Worm (Caenorhabditis elegans) whole organism, young adult: ENCODE data around the gene ears-2.
A peak's percentile ranks its signal among the peaks of the same experiment; 100 is the strongest.

Experiments used
- B0261.1 ChIP-seq: sonication (generic microtip); optimal IDR thresholded peaks from 2 replicates; lab custom pipeline; 2016; ENCODE audit warnings: mild to moderate bottlenecking, missing genetic modification characterization, moderate library complexity, missing compliant biosample characterization
- C06A6.2 ChIP-seq: fragments of 200-800 bp; sonication (Bioruptor generic); conservative IDR thresholded peaks from 2 replicates; pipeline ENCODE4 v1.3.6; 2022; ENCODE audit warnings: missing genetic modification characterization, missing compliant biosample characterization
- F22D6.2 ChIP-seq: sonication (generic microtip); optimal IDR thresholded peaks from 2 replicates; lab custom pipeline; 2016; ENCODE audit warnings: mild to moderate bottlenecking, missing genetic modification characterization, missing compliant biosample characterization
- F23B12.7 ChIP-seq: sonication (generic microtip); optimal IDR thresholded peaks from 2 replicates; lab custom pipeline; 2017; ENCODE audit warnings: missing genetic modification characterization, mild to moderate bottlenecking, missing compliant biosample characterization, antibody characterized with exemption, moderate library complexity; ENCODE audit not compliant: insufficient read depth
- F33H1.4 ChIP-seq: fragments of 200-800 bp; sonication (Bioruptor generic); IDR thresholded peaks from 2 replicates; pipeline ENCODE4 v1.3.6; 2022; ENCODE audit warnings: missing genetic modification reagents, missing genetic modification characterization, missing compliant biosample characterization
- F37B4.10 ChIP-seq: fragments of 200-800 bp; sonication (Bioruptor generic); IDR thresholded peaks from 2 replicates; pipeline ENCODE4 v1.3.6; 2022; ENCODE audit warnings: missing genetic modification characterization, missing compliant biosample characterization
- F49E8.2 ChIP-seq: sonication (generic microtip); optimal IDR thresholded peaks from 3 replicates; lab custom pipeline; 2017; ENCODE audit warnings: missing genetic modification characterization, mild to moderate bottlenecking, missing compliant biosample characterization, antibody characterized with exemption, moderate library complexity; ENCODE audit not compliant: insufficient read depth
- F55B11.4 ChIP-seq: sonication (generic microtip); optimal IDR thresholded peaks from 2 replicates; lab custom pipeline; 2016; ENCODE audit warnings: missing compliant biosample characterization, missing genetic modification characterization, borderline replicate concordance; ENCODE audit not compliant: insufficient read depth
- K11D2.4 ChIP-seq: fragments of 200-800 bp; sonication (Bioruptor generic); IDR thresholded peaks from 2 replicates; pipeline ENCODE4 v1.3.6; 2022; ENCODE audit warnings: missing genetic modification reagents, missing genetic modification characterization, missing compliant biosample characterization
- K12H6.12 ChIP-seq: fragments of 200-800 bp; sonication (Bioruptor generic); optimal IDR thresholded peaks from 2 replicates; lab custom pipeline; 2018; ENCODE audit warnings: mild to moderate bottlenecking, missing genetic modification characterization, missing compliant biosample characterization
- T07F8.4 ChIP-seq: sonication (generic microtip); optimal IDR thresholded peaks from 2 replicates; lab custom pipeline; 2016; ENCODE audit warnings: mild to moderate bottlenecking, missing genetic modification characterization, moderate library complexity, missing compliant biosample characterization
- T26A5.8 ChIP-seq: sonication (generic microtip); optimal IDR thresholded peaks from 2 replicates; lab custom pipeline; 2016; ENCODE audit warnings: missing genetic modification characterization, missing compliant biosample characterization
- Y53G8AR.9 ChIP-seq: fragments of 200-800 bp; sonication (Bioruptor generic); conservative IDR thresholded peaks from 2 replicates; pipeline ENCODE4 v1.3.6; 2022; ENCODE audit warnings: missing genetic modification reagents, missing genetic modification characterization, missing compliant biosample characterization
- Y56A3A.18 ChIP-seq: fragments of 200-800 bp; sonication (Bioruptor generic); IDR thresholded peaks from 2 replicates; pipeline ENCODE4 v1.3.6; 2022; ENCODE audit warnings: missing genetic modification reagents, missing genetic modification characterization, missing compliant biosample characterization
- Y67H2A.10 ChIP-seq: fragments of 200-800 bp; sonication (Bioruptor generic); conservative IDR thresholded peaks from 2 replicates; pipeline ENCODE4 v1.3.6; 2022; ENCODE audit warnings: missing genetic modification reagents, missing genetic modification characterization, missing compliant biosample characterization
- atf-7 ChIP-seq: sonication (generic microtip); optimal IDR thresholded peaks from 2 replicates; lab custom pipeline; 2017; ENCODE audit warnings: mild to moderate bottlenecking, missing genetic modification characterization, missing compliant biosample characterization
- athp-1 ChIP-seq: sonication (generic microtip); optimal IDR thresholded peaks from 2 replicates; lab custom pipeline; 2017; ENCODE audit warnings: mild to moderate bottlenecking, missing genetic modification characterization, missing compliant biosample characterization
- attf-6 ChIP-seq: fragments of 200-800 bp; sonication (Bioruptor generic); IDR thresholded peaks from 2 replicates; pipeline ENCODE4 v1.3.6; 2022; ENCODE audit warnings: missing genetic modification reagents, missing genetic modification characterization, missing compliant biosample characterization
- cebp-1 ChIP-seq, 2 experiments: fragments of 200-800 bp in 1 of 2; sonication (Bioruptor generic) in 1 of 2; sonication (generic microtip) in 1 of 2; IDR thresholded peaks in 1 of 2; optimal IDR thresholded peaks in 1 of 2; 2 replicates each; pipeline versions ENCODE4 v1.3.6 to Lab custom; 2017 to 2022; ENCODE audit warnings: missing compliant biosample characterization in 2 of 2, missing genetic modification characterization in 2 of 2, mild to moderate bottlenecking in 1 of 2, missing genetic modification reagents in 1 of 2, moderate library complexity in 1 of 2
- cebp-2 ChIP-seq: fragments of 200-800 bp; sonication (Bioruptor generic); IDR thresholded peaks from 2 replicates; pipeline ENCODE4 v1.3.6; 2022; ENCODE audit warnings: missing genetic modification characterization, missing compliant biosample characterization
- ceh-91 ChIP-seq: fragments of 200-800 bp; sonication (Bioruptor generic); IDR thresholded peaks from 2 replicates; pipeline ENCODE4 v1.3.6; 2022; ENCODE audit warnings: missing genetic modification reagents, missing genetic modification characterization, missing compliant biosample characterization
- ets-4 ChIP-seq: fragments of 200-800 bp; sonication (Bioruptor generic); optimal IDR thresholded peaks from 2 replicates; lab custom pipeline; 2018; ENCODE audit warnings: mild to moderate bottlenecking, missing genetic modification characterization, missing compliant biosample characterization
- hrde-1 ChIP-seq: sonication (generic microtip); optimal IDR thresholded peaks from 2 replicates; lab custom pipeline; 2016; ENCODE audit warnings: missing genetic modification characterization, mild to moderate bottlenecking, missing compliant biosample characterization, moderate library complexity, missing genotype, missing genetic modification reagents, borderline replicate concordance
- let-526 ChIP-seq: fragments of 200-800 bp; sonication (Bioruptor generic); IDR thresholded peaks from 2 replicates; pipeline ENCODE4 v1.3.6; 2022; ENCODE audit warnings: missing genetic modification reagents, missing genetic modification characterization, missing compliant biosample characterization
- let-607 ChIP-seq, 2 experiments: fragments of 200-800 bp in 1 of 2; sonication (Bioruptor generic) in 1 of 2; sonication (generic microtip) in 1 of 2; optimal IDR thresholded peaks; 2 replicates each; lab custom pipeline; 2016 to 2018; ENCODE audit warnings: mild to moderate bottlenecking in 2 of 2, missing compliant biosample characterization in 2 of 2, missing genetic modification characterization in 2 of 2, moderate library complexity in 2 of 2, missing genotype in 1 of 2
- lin-26 ChIP-seq: fragments of 200-800 bp; sonication (Bioruptor generic); IDR thresholded peaks from 2 replicates; pipeline ENCODE4 v1.3.6; 2022; ENCODE audit warnings: missing genetic modification reagents, missing genetic modification characterization, missing compliant biosample characterization
- madf-3 ChIP-seq: fragments of 200-800 bp; sonication (Bioruptor generic); IDR thresholded peaks from 2 replicates; pipeline ENCODE4 v1.3.6; 2022; ENCODE audit warnings: missing genetic modification reagents, missing genetic modification characterization, missing compliant biosample characterization
- madf-6 ChIP-seq: fragments of 200-800 bp; sonication (Bioruptor generic); IDR thresholded peaks from 2 replicates; pipeline ENCODE4 v1.3.6; 2022; ENCODE audit warnings: missing genetic modification reagents, missing genetic modification characterization, missing compliant biosample characterization
- mes-4 ChIP-seq: sonication (generic microtip); optimal IDR thresholded peaks from 2 replicates; lab custom pipeline; 2016; ENCODE audit warnings: missing genotype, missing genetic modification characterization, missing compliant biosample characterization
- mxl-1 ChIP-seq: sonication (generic microtip); optimal IDR thresholded peaks from 2 replicates; lab custom pipeline; 2016; ENCODE audit warnings: missing genetic modification characterization, missing compliant biosample characterization
- nfya-1 ChIP-seq: sonication (generic microtip); optimal IDR thresholded peaks from 2 replicates; lab custom pipeline; 2017; ENCODE audit warnings: antibody characterized with exemption, missing compliant biosample characterization, missing genetic modification characterization, borderline replicate concordance; ENCODE audit not compliant: insufficient read depth
- nfyb-1 ChIP-seq: fragments of 200-800 bp; sonication (Bioruptor generic); IDR thresholded peaks from 2 replicates; pipeline ENCODE4 v1.3.6; 2022; ENCODE audit warnings: missing genetic modification reagents, missing genetic modification characterization, missing compliant biosample characterization
- nhr-120 ChIP-seq: fragments of 200-800 bp; sonication (Bioruptor generic); IDR thresholded peaks from 2 replicates; pipeline ENCODE4 v1.3.6; 2022; ENCODE audit warnings: missing genetic modification characterization, missing compliant biosample characterization
- nhr-80 ChIP-seq: sonication (generic microtip); optimal IDR thresholded peaks from 2 replicates; lab custom pipeline; 2016; ENCODE audit warnings: missing genetic modification characterization, missing compliant biosample characterization
- sea-2 ChIP-seq: fragments of 200-800 bp; sonication (Bioruptor generic); IDR thresholded peaks from 2 replicates; pipeline ENCODE4 v1.3.6; 2022; ENCODE audit warnings: missing genetic modification characterization, missing compliant biosample characterization
- snpc-4 ChIP-seq, 5 experiments: fragments of 150-350 bp in 1 of 5; sonication (generic microtip) in 4 of 5; optimal IDR thresholded peaks; 2 replicates each; lab custom pipeline; 2014 to 2018; ENCODE audit warnings: missing genetic modification characterization in 5 of 5, missing biosample characterization in 3 of 5, antibody characterized with exemption in 2 of 5, mild to moderate bottlenecking in 2 of 5, missing compliant biosample characterization in 2 of 5, missing genotype in 2 of 5, moderate library complexity in 2 of 5, missing genetic modification reagents in 1 of 5
- sptf-2 ChIP-seq: fragments of 200-800 bp; sonication (Bioruptor generic); optimal IDR thresholded peaks from 2 replicates; lab custom pipeline; 2018; ENCODE audit warnings: mild to moderate bottlenecking, missing genetic modification characterization, missing compliant biosample characterization
- tbx-9 ChIP-seq: sonication (generic microtip); optimal IDR thresholded peaks from 2 replicates; lab custom pipeline; 2016; ENCODE audit warnings: borderline replicate concordance, missing genetic modification characterization, inconsistent platforms, missing compliant biosample characterization
- tlf-1 ChIP-seq: fragments of 200-800 bp; sonication (Bioruptor generic); optimal IDR thresholded peaks from 2 replicates; lab custom pipeline; 2018; ENCODE audit warnings: mild to moderate bottlenecking, missing genetic modification characterization, missing compliant biosample characterization
- zim-3 ChIP-seq: sonication (generic microtip); optimal IDR thresholded peaks from 2 replicates; lab custom pipeline; 2017; ENCODE audit warnings: mild to moderate bottlenecking, missing genetic modification characterization, moderate library complexity, missing compliant biosample characterization
- ztf-26 ChIP-seq: sonication (generic microtip); optimal IDR thresholded peaks from 2 replicates; lab custom pipeline; 2017; ENCODE audit warnings: missing genetic modification characterization, missing compliant biosample characterization
- ztf-3 ChIP-seq: fragments of 200-800 bp; sonication (Bioruptor generic); optimal IDR thresholded peaks from 2 replicates; lab custom pipeline; 2018; ENCODE audit warnings: mild to moderate bottlenecking, missing genetic modification characterization, missing compliant biosample characterization

ears-2 gene

DNA sequence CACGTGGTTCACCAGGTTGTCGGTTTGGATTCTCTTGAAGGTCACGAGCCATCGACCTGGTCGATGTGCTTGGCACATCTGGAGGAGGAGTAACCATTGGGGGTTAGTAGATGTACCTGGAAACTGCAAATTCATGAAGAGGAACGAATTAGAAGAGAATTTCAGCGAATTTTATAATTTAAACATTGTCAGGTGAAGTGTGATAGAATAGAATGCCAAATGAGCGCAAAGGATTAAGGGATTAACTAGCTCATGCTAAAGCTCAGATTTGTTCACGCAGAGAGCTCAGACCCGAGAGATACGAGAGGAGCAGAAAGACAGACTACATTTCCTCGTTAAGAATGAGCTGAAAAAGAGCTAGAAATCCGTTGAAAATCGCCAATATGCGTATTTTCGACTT is 34.8 kb upstream of the ears-2 start, which contains the start of gene daf-18:
daf-18 (minus strand) TSS at position 126 of the 400 bp plus-strand sequence.
- TF ChIP-seq B0261.1 (tag; lab: Kevin White, UChicago) (no peak), mes-4 (tag; lab: Kevin White, UChicago) (no peak), F33H1.4 (GFP tag; lab: Robert Waterston, UW) (no peak), nfya-1 (tag; lab: Kevin White, UChicago) (no peak), C06A6.2 (GFP tag; lab: Robert Waterston, UW) (no peak), snpc-4 (GFP tag; optimal IDR thresholded peaks at IDR 0.05; lab: Kevin White, UChicago) (no peak), snpc-4 (tag; optimal IDR thresholded peaks at IDR 0.05; lab: Kevin White, UChicago) (no peak), let-607 (tag; optimal IDR thresholded peaks at IDR 0.05; lab: Kevin White, UChicago) (no peak), sptf-2 (GFP tag; lab: Kevin White, UChicago) (no peak), sea-2 (GFP tag; lab: Robert Waterston, UW) (no peak), let-526 (GFP tag; lab: Robert Waterston, UW) (no peak), Y67H2A.10 (GFP tag; lab: Robert Waterston, UW) (no peak), ceh-91 (GFP tag; lab: Robert Waterston, UW) (no peak), ztf-3 (GFP tag; lab: Kevin White, UChicago) (no peak), mxl-1 (tag; lab: Kevin White, UChicago) (no peak), ztf-26 (tag; lab: Kevin White, UChicago) (no peak)

ce11 chrIV:422112-422511 is 31.8 kb upstream of the ears-2 start:
- TF ChIP-seq tlf-1 (no peak), F55B11.4 (tag; lab: Kevin White, UChicago) (no peak), nfyb-1 (no peak), ets-4 (GFP tag; lab: Kevin White, UChicago) (no peak), cebp-2 (GFP tag; lab: Robert Waterston, UW) (no peak), zim-3 (tag; lab: Kevin White, UChicago) (no peak), snpc-4 (GFP tag; optimal IDR thresholded peaks at IDR 0.05; lab: Kevin White, UChicago) (no peak), snpc-4 (tag; optimal IDR thresholded peaks at IDR 0.05; lab: Kevin White, UChicago) (no peak), lin-26 (0 out of 2 replicates have a peak, but pooled peaks have one; percentile 35)

DNA sequence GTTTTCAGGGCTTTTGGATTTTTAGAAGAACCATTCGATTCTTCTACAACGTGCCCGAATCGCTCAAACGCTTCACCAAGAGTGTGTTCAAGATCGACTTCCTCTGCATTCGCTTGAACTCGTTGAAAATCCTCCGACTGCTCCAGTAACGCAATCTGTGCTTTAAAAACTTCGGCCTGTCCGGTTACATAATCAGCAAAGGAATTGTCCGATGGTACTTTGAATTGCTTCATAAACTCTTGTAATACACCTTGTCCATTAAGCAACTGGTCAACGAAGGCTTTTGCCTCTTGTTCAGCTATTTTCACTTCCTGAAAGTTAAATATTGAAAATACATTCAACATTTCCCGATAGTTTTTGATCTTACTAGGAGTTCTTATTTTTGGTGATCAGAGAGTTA is 30.4 kb upstream of the ears-2 start:
- TF ChIP-seq F37B4.10 (GFP tag; lab: Robert Waterston, UW) (no peak), Y56A3A.18 (0 out of 2 replicates have a peak, but pooled peaks have one; percentile 24), madf-3 (GFP tag; lab: Robert Waterston, UW) (0 out of 2 replicates have a peak, but pooled peaks have one; percentile 62), madf-6 (GFP tag; lab: Robert Waterston, UW) (peak; percentile 38; the same call in 1 of the 2 replicates)

- TF ChIP-seq tbx-9 (peak; percentile 42), atf-7 (peak; percentile 28), T07F8.4 (no peak), F49E8.2 (tag; lab: Kevin White, UChicago) (no peak), athp-1 (tag; lab: Kevin White, UChicago) (peak; percentile 57), nhr-80 (tag; lab: Kevin White, UChicago) (no peak), F23B12.7 (tag; lab: Kevin White, UChicago) (no peak), tlf-1 (no peak), hrde-1 (peak; percentile 70), Y53G8AR.9 (GFP tag; lab: Robert Waterston, UW) (peak; percentile 37; the same call in 1 of the 2 replicates), madf-3 (GFP tag; lab: Robert Waterston, UW) (peak; percentile 77; the same call in 1 of the 2 replicates), attf-6 (GFP tag; lab: Robert Waterston, UW) (0 out of 2 replicates have a peak, but pooled peaks have one; percentile 32), F22D6.2 (tag; lab: Kevin White, UChicago) (no peak), cebp-1 (GFP tag; IDR thresholded peaks at IDR 0.05; lab: Robert Waterston, UW) (no peak; the same call in 1 of the 2 replicates), cebp-1 (tag; optimal IDR thresholded peaks at IDR 0.05; lab: Kevin White, UChicago) (peak; percentile 25), K11D2.4 (GFP tag; lab: Robert Waterston, UW) (no peak), T26A5.8 (tag; lab: Kevin White, UChicago) (peak; percentile 7), K12H6.12 (tag; lab: Kevin White, UChicago) (no peak), nhr-120 (GFP tag; lab: Robert Waterston, UW) (no peak)
Observed at ce11 chrIV:419674-420073, 29.4 kb upstream of the ears-2 start, which contains the start of gene eri-1. Gene eri-1, minus strand, starts transcription at chrIV:419958.
